Worm (Caenorhabditis elegans) whole organism, L4 larva: ENCODE measurements around the gene hlh-3.
A peak's percentile ranks its signal among the peaks of the same experiment; 100 is the strongest.

ENCODE experiments used
- F44E2.7 ChIP-seq: fragments of 200-800 bp; sonication (Bioruptor generic); IDR thresholded peaks from 2 replicates; pipeline ENCODE4 v2.1.2; 2022; ENCODE audit warnings: missing genetic modification characterization, missing compliant biosample characterization
- T20F7.1 ChIP-seq: fragments of 200-800 bp; sonication (Bioruptor generic); optimal IDR thresholded peaks from 2 replicates; lab custom pipeline; 2018; ENCODE audit warnings: mild to moderate bottlenecking, missing genetic modification characterization, missing compliant biosample characterization
- Y48G9A.11 ChIP-seq: fragments of 200-800 bp; sonication (Bioruptor generic); IDR thresholded peaks from 2 replicates; pipeline ENCODE4 v1.3.6; 2022; ENCODE audit warnings: missing genetic modification reagents, missing genetic modification characterization, missing compliant biosample characterization
- Y75B8A.6 ChIP-seq: fragments of 200-800 bp; sonication (Bioruptor generic); IDR thresholded peaks from 2 replicates; pipeline ENCODE4 v1.3.6; 2022; ENCODE audit warnings: missing genetic modification reagents, missing genetic modification characterization, missing compliant biosample characterization
- aha-1 ChIP-seq: fragments of 150-350 bp; peaks from one replicate; lab custom pipeline; 2014; ENCODE audit warnings: missing biosample characterization, missing genetic modification characterization
- attf-4 ChIP-seq: sonication (generic microtip); optimal IDR thresholded peaks from 3 replicates; lab custom pipeline; 2017; ENCODE audit warnings: missing biosample characterization, missing genetic modification characterization
- ceh-28 ChIP-seq: fragments of 150-350 bp; optimal IDR thresholded peaks from 2 replicates; lab custom pipeline; 2014; ENCODE audit warnings: missing biosample characterization, missing genetic modification reagents, missing genetic modification characterization
- ceh-32 ChIP-seq: sonication (generic microtip); optimal IDR thresholded peaks from 2 replicates; lab custom pipeline; 2016; ENCODE audit warnings: mild to moderate bottlenecking, missing genetic modification characterization, missing compliant biosample characterization; ENCODE audit not compliant: poor library complexity
- ceh-44 ChIP-seq: fragments of 200-800 bp; sonication (Bioruptor generic); IDR thresholded peaks from 2 replicates; pipeline ENCODE4 v1.3.6; 2022; ENCODE audit warnings: missing genetic modification reagents, missing genetic modification characterization, missing compliant biosample characterization
- ceh-82 ChIP-seq: sonication (generic microtip); optimal IDR thresholded peaks from 2 replicates; lab custom pipeline; 2017; ENCODE audit warnings: missing biosample characterization, missing genetic modification characterization
- daf-16 ChIP-seq, 3 experiments: sonication (generic microtip); optimal IDR thresholded peaks; 2 replicates each; lab custom pipeline; 2016 to 2017; ENCODE audit warnings: missing genetic modification characterization in 3 of 3, missing genetic modification reagents in 3 of 3, mild to moderate bottlenecking in 2 of 3, missing compliant biosample characterization in 2 of 3, missing biosample characterization in 1 of 3, moderate library complexity in 1 of 3
- dmd-6 ChIP-seq: fragments of 200-800 bp; sonication (Bioruptor generic); IDR thresholded peaks from 2 replicates; pipeline ENCODE4 v1.3.6; 2022; ENCODE audit warnings: missing genetic modification reagents, missing genetic modification characterization, missing compliant biosample characterization
- dmd-8 ChIP-seq: fragments of 200-800 bp; sonication (Bioruptor generic); IDR thresholded peaks from 2 replicates; pipeline ENCODE4 v1.3.6; 2022; ENCODE audit warnings: missing genetic modification characterization, missing compliant biosample characterization
- dpl-1 ChIP-seq: fragments of 150-350 bp; optimal IDR thresholded peaks from 2 replicates; lab custom pipeline; 2014; ENCODE audit warnings: missing biosample characterization, missing genetic modification reagents, missing genetic modification characterization
- egl-43 ChIP-seq: fragments of 200-800 bp; sonication (Bioruptor generic); IDR thresholded peaks from 2 replicates; pipeline ENCODE4 v1.3.6; 2022; ENCODE audit warnings: missing genetic modification reagents, missing genetic modification characterization, missing compliant biosample characterization
- fkh-10 ChIP-seq: fragments of 150-350 bp; optimal IDR thresholded peaks from 2 replicates; lab custom pipeline; 2014; ENCODE audit warnings: missing biosample characterization, missing genetic modification reagents, missing genetic modification characterization
- hlh-11 ChIP-seq: fragments of 200-800 bp; sonication (Bioruptor generic); optimal IDR thresholded peaks from 2 replicates; lab custom pipeline; 2018; ENCODE audit warnings: mild to moderate bottlenecking, missing genetic modification characterization, missing compliant biosample characterization
- hlh-30 ChIP-seq: sonication (generic microtip); optimal IDR thresholded peaks from 2 replicates; lab custom pipeline; 2017; ENCODE audit warnings: antibody characterized with exemption, mild to moderate bottlenecking, missing genetic modification characterization, missing compliant biosample characterization; ENCODE audit not compliant: insufficient read depth
- lim-7 ChIP-seq: fragments of 200-800 bp; sonication (Bioruptor generic); IDR thresholded peaks from 2 replicates; pipeline ENCODE4 v1.3.6; 2022; ENCODE audit warnings: missing genetic modification characterization, missing compliant biosample characterization
- lin-1 ChIP-seq: fragments of 200-800 bp; sonication (Bioruptor generic); IDR thresholded peaks from 2 replicates; pipeline ENCODE4 v1.3.6; 2022; ENCODE audit warnings: missing genetic modification reagents, missing genetic modification characterization, missing compliant biosample characterization
- lin-13 ChIP-seq: fragments of 150-350 bp; optimal IDR thresholded peaks from 2 replicates; lab custom pipeline; 2014; ENCODE audit warnings: missing biosample characterization, missing genetic modification reagents, missing genetic modification characterization
- lin-38 ChIP-seq: fragments of 200-800 bp; sonication (Bioruptor generic); IDR thresholded peaks from 2 replicates; pipeline ENCODE4 v1.3.6; 2022; ENCODE audit warnings: missing genetic modification reagents, missing genetic modification characterization, missing compliant biosample characterization
- lsy-2 ChIP-seq, 2 experiments: fragments of 150-350 bp in 1 of 2; sonication (generic microtip) in 1 of 2; optimal IDR thresholded peaks; 2 replicates each; lab custom pipeline; 2014 to 2017; ENCODE audit warnings: missing biosample characterization in 2 of 2, missing genetic modification characterization in 2 of 2
- mdt-29 ChIP-seq: fragments of 200-800 bp; sonication (Bioruptor generic); IDR thresholded peaks from 2 replicates; pipeline ENCODE4 v1.3.6; 2022; ENCODE audit warnings: missing genetic modification reagents, missing genetic modification characterization, missing compliant biosample characterization
- mep-1 ChIP-seq: fragments of 150-350 bp; sonication (generic microtip); optimal IDR thresholded peaks from 3 replicates; lab custom pipeline; 2014; ENCODE audit warnings: missing biosample characterization, missing genetic modification characterization
- mes-2 ChIP-seq: sonication (generic microtip); optimal IDR thresholded peaks from 2 replicates; lab custom pipeline; 2016; ENCODE audit warnings: missing genotype, mild to moderate bottlenecking, missing genetic modification characterization, missing compliant biosample characterization; ENCODE audit not compliant: poor library complexity, severe bottlenecking
- mxl-3 ChIP-seq: fragments of 200-800 bp; sonication (Bioruptor generic); optimal IDR thresholded peaks from 2 replicates; lab custom pipeline; 2018; ENCODE audit warnings: mild to moderate bottlenecking, missing genetic modification characterization, missing compliant biosample characterization
- nhr-10 ChIP-seq: fragments of 150-350 bp; optimal IDR thresholded peaks from 2 replicates; lab custom pipeline; 2014; ENCODE audit warnings: missing biosample characterization, missing genetic modification characterization
- nhr-102 ChIP-seq: sonication (generic microtip); optimal IDR thresholded peaks from 2 replicates; lab custom pipeline; 2016; ENCODE audit warnings: mild to moderate bottlenecking, missing genetic modification characterization, moderate library complexity, missing compliant biosample characterization
- nhr-28 ChIP-seq: fragments of 150-350 bp; optimal IDR thresholded peaks from 2 replicates; lab custom pipeline; 2014; ENCODE audit warnings: missing biosample characterization, missing genetic modification characterization
- nhr-42 ChIP-seq: fragments of 200-800 bp; sonication (Bioruptor generic); IDR thresholded peaks from 2 replicates; pipeline ENCODE4 v1.3.6; 2022; ENCODE audit warnings: missing genetic modification characterization, missing compliant biosample characterization
- nhr-77 ChIP-seq: fragments of 150-350 bp; optimal IDR thresholded peaks from 2 replicates; lab custom pipeline; 2014; ENCODE audit warnings: missing biosample characterization, missing genetic modification characterization
- pqm-1 ChIP-seq: sonication (generic microtip); optimal IDR thresholded peaks from 2 replicates; lab custom pipeline; 2017; ENCODE audit warnings: missing biosample characterization, missing genetic modification characterization
- sdz-12 ChIP-seq: fragments of 200-800 bp; sonication (Bioruptor generic); optimal IDR thresholded peaks from 2 replicates; lab custom pipeline; 2018; ENCODE audit warnings: mild to moderate bottlenecking, missing genetic modification characterization, missing compliant biosample characterization
- skn-1 ChIP-seq: fragments of 150-350 bp; optimal IDR thresholded peaks from 2 replicates; lab custom pipeline; 2014; ENCODE audit warnings: missing biosample characterization, missing genetic modification characterization
- tag-97 ChIP-seq: fragments of 200-800 bp; sonication (Bioruptor generic); IDR thresholded peaks from 2 replicates; pipeline ENCODE4 v1.3.6; 2022; ENCODE audit warnings: missing genetic modification characterization, missing compliant biosample characterization
- unc-62 ChIP-seq, 3 experiments: fragments of 150-350 bp in 1 of 3; sonication (generic microtip); optimal IDR thresholded peaks in 2 of 3; peaks in 1 of 3; 1 replicate in 1 of 3; 2 replicates in 2 of 3; lab custom pipeline; 2014 to 2017; ENCODE audit warnings: missing biosample characterization in 3 of 3, missing genetic modification characterization in 3 of 3, missing genetic modification reagents in 3 of 3, missing genotype in 1 of 3
- zfp-2 ChIP-seq: sonication (generic microtip); optimal IDR thresholded peaks from 2 replicates; lab custom pipeline; 2016; ENCODE audit warnings: mild to moderate bottlenecking, missing genetic modification characterization, missing compliant biosample characterization
- ztf-11 ChIP-seq: fragments of 150-350 bp; optimal IDR thresholded peaks from 2 replicates; lab custom pipeline; 2014; ENCODE audit warnings: missing biosample characterization, missing genetic modification characterization
- ztf-7 ChIP-seq: fragments of 150-350 bp; optimal IDR thresholded peaks from 2 replicates; lab custom pipeline; 2014; ENCODE audit warnings: missing biosample characterization, missing genetic modification characterization

hlh-3 gene

DNA sequence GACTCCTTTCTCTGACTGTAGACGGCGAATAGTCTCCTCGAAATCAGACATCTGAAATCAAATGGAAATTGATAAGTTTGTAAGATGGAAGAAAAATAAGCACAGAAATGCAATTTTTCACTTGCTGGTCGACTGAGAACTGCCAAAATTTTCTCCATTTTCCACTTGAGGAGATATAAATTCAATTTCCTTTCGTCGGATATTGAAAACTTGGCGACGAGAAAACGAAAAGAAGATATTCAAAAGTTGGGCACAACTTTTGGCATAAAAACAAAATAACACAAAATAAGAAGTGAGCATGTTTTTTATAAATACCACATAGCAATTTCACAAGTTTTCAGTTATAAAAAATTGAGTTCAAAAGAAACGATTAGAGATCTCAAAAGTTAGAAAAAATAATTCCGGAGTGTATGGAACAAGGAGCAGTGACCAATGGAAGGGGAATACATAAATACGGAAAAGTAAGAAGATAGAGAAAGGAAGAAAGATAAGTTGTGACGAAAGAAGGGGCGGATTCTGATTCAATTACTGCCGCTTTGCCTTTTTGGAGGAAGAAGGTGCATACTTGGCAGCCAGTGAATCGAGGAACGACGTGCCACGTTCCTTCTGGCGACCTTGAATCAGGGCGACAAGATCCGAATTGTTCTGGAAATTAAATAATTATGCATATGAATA is 20.8 kb downstream of the hlh-3 start, which contains the start of gene dyrb-1:
TSS of gene dyrb-1 (minus strand) at position 51 of the 675 bp plus-strand sequence.
- no peak for TF ChIP-seq attf-4
- no peak for TF ChIP-seq nhr-102
- no peak for TF ChIP-seq ceh-28 (tag; lab: Kevin White, UChicago)
- TF ChIP-seq T20F7.1, result no peak

DNA sequence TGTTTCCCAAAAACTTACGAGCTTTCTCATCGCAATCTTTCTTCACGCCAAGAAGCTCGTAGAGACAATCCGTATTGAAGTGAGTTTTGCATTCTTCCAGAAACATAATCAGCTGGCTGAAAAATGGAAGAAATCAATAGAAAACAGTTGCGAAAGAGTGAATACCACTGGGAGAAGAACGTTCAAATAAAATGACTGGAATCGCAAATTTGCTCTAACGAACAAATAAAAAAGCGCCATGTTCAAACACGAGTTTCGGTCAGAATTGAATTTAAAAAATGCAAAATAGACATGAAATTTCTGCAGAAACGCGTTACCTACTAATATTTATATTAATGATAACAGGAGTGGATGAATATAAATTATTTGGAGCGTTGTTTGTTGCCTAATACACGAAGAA is 22.0 kb downstream of the hlh-3 start, which contains the start of gene dnj-23:
TSS of gene dnj-23 (minus strand) at position 158 of the 400 bp plus-strand sequence.
- TF ChIP-seq hlh-30 (tag; lab: Kevin White, UChicago) (peak; percentile 49), mes-2 (peak; percentile 7), lsy-2 (tag; optimal IDR thresholded peaks at IDR 0.05; lab: Kevin White, UChicago) (peak in 1 of 2 experiments; percentile 36), aha-1 (tag; lab: Kevin White, UChicago) (peak; percentile 85), dmd-8 (no peak), lin-38 (peak; percentile 58), dpl-1 (GFP tag; lab: Kevin White, UChicago) (peak; percentile 74), T20F7.1 (peak; percentile 51), nhr-77 (no peak)

DNA sequence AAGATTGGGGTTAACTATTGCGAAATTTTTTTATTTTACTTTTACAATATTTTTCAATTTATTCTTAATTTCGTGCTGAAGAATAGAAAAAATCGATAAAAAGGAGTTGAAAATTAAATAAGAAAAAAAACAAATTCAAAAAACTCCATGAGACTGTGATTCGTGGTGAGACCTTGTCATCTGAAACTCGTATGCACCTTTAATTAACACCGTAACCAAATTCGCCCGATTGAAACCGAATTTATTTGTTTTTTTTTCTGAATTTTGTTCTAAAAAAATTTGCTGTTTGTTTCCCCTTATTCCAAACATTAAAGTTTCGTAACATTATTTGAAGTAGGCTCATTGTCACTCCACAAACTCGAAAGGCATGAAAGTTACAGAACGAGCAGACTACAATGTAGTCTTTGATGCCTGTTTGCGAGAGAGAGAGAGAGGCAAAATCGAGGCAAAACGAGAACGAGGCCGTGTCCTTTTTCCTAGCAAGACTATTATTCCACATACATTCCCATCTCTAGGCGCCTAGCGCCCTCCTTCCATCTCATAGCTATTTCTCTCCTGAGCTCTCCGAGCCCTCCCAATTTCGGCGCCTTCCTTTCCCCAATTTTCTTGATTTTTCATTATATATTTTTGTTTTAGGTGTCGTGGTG is 22.6 kb downstream of the hlh-3 start, which contains the start of gene T24H10.4:
TSS of gene T24H10.4 (plus strand) at position 630 of the 647 bp plus-strand sequence.
- no peak for TF ChIP-seq nhr-10 (tag; lab: Kevin White, UChicago)
- no peak for TF ChIP-seq daf-16 (GFP tag; optimal IDR thresholded peaks at IDR 0.05; lab: Kevin White, UChicago)
- TF ChIP-seq daf-16 (tag; optimal IDR thresholded peaks at IDR 0.05; lab: Kevin White, UChicago), result peak; percentile 10
- TF ChIP-seq ceh-82 (tag; lab: Kevin White, UChicago), result no peak
- 0 out of 2 replicates have a peak, but pooled peaks have one; percentile 27 for TF ChIP-seq egl-43 (GFP tag; lab: Robert Waterston, UW)
- peak in 1 of 2 experiments; percentile 49 for TF ChIP-seq unc-62 (GFP tag; optimal IDR thresholded peaks at IDR 0.05 in 1 of 2; lab: Kevin White, UChicago)
- TF ChIP-seq unc-62 (tag; optimal IDR thresholded peaks at IDR 0.05; lab: Kevin White, UChicago), result no peak
- TF ChIP-seq mdt-29 (GFP tag; lab: Robert Waterston, UW), result no peak
- peak in 1 of 2 experiments; percentile 6 for TF ChIP-seq lsy-2 (tag; optimal IDR thresholded peaks at IDR 0.05; lab: Kevin White, UChicago)
- no peak for TF ChIP-seq Y48G9A.11 (GFP tag; lab: Robert Waterston, UW)

DNA sequence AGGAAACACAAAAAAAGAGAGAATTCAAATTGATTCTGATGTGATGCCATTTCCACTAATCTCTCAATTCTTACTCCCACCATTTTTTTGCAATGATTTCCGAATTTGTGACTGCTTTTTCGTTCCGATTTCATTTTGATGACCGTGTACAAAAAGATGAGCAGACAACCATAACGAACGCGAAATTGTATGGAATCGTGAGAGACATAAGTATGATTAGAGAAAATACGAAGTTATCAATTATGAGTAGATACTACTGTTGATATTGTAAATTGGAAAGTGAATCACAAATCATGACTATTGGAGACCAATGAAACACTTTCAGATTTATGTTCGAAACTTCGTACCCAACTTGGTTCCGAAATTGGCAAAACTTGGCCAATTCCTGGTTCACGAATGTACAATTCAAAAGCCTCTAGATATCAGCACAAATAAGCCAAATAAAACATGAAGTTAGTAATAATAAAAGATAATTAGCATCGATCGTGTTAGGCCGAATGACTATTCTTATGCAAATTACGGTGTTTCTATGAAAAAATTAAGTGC is 25.1 kb downstream of the hlh-3 start:
- TF ChIP-seq hlh-11 (peak; percentile 58), lim-7 (GFP tag; lab: Robert Waterston, UW) (no peak), zfp-2 (tag; lab: Kevin White, UChicago) (no peak), Y75B8A.6 (GFP tag; lab: Robert Waterston, UW) (no peak), F44E2.7 (GFP tag; lab: Robert Waterston, UW) (no peak), tag-97 (GFP tag; lab: Robert Waterston, UW) (no peak), ceh-32 (no peak), daf-16 (GFP tag; optimal IDR thresholded peaks at IDR 0.05; lab: Kevin White, UChicago) (no peak), daf-16 (tag; optimal IDR thresholded peaks at IDR 0.05; lab: Kevin White, UChicago) (peak; percentile 34), unc-62 (GFP tag; optimal IDR thresholded peaks at IDR 0.05 in 1 of 2; lab: Kevin White, UChicago) (peak in 1 of 2 experiments; percentile 91), unc-62 (tag; optimal IDR thresholded peaks at IDR 0.05; lab: Kevin White, UChicago) (no peak), lin-1 (peak; percentile 26; the same call in 1 of the 2 replicates), fkh-10 (GFP tag; lab: Kevin White, UChicago) (no peak), Y48G9A.11 (GFP tag; lab: Robert Waterston, UW) (no peak), ztf-7 (tag; lab: Kevin White, UChicago) (no peak), mep-1 (tag; lab: Kevin White, UChicago) (peak; percentile 14), mxl-3 (GFP tag; lab: Kevin White, UChicago) (peak; percentile 13), nhr-77 (peak; percentile 3), sdz-12 (no peak), dmd-6 (GFP tag; lab: Robert Waterston, UW) (peak; percentile 52; the same call in 1 of the 2 replicates), ceh-44 (GFP tag; lab: Robert Waterston, UW) (no peak), T20F7.1 (no peak), mes-2 (no peak), nhr-42 (no peak), skn-1 (no peak), ztf-11 (tag; lab: Kevin White, UChicago) (no peak), lin-13 (GFP tag; lab: Kevin White, UChicago) (no peak), pqm-1 (tag; lab: Kevin White, UChicago) (peak; percentile 84), dmd-8 (no peak), nhr-28 (peak; percentile 89)
